Worm (Caenorhabditis elegans): Measurements from ENCODE around the gene T02E9.5.

ce11 chrV:11311013-11311472 lies 31.0 kb upstream of the T02E9.5 start, which contains the start of gene T03F7.7:
- TF ChIP-seq ceh-36 (tag; optimal IDR thresholded peaks at IDR 0.05) (no peak), tra-4 (tag; optimal IDR thresholded peaks at IDR 0.05) (no peak), ama-1 (optimal IDR thresholded peaks at IDR 0.05) (no peak), flt-1 (GFP tag; IDR thresholded peaks at IDR 0.05) (no peak)
